Worm (Caenorhabditis elegans) whole organism, L4/young adult: ENCODE data around the gene npp-5.

Experiments used
- dao-5 ChIP-seq: sonication (generic microtip); optimal IDR thresholded peaks from 2 replicates; lab custom pipeline; 2016; ENCODE audit warnings: missing genotype, missing genetic modification characterization, moderate library complexity, missing compliant biosample characterization
- him-1 ChIP-seq: sonication (generic microtip); optimal IDR thresholded peaks from 2 replicates; lab custom pipeline; 2016; ENCODE audit warnings: missing genotype, missing genetic modification reagents, missing genetic modification characterization, missing compliant biosample characterization

DNA sequence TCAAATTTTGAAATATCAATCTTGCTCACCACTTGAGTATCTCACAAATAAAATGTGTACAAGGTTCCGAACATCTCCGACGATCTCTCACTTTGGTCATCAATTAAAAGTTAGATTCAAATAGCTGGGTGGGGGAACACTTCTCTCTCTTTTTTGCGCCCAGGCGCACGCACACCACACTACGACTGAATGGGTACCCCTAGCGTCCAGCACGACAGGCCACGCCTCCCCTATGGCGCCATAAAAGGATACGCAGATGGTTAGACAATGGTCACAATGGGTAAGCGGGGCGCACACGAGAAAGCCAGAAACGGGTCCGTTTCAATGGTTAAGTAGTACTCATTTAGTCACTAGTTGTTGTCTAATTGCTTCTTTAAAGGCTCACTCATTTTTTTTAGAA is 30.3 kb upstream of the npp-5 start:
- TF ChIP-seq dao-5 (tag; lab: Kevin White, UChicago) (no peak), him-1 (tag; lab: Kevin White, UChicago) (no peak)
